Worm (Caenorhabditis elegans): Measurements from ENCODE around the gene gadr-3.

gadr-3 gene

DNA sequence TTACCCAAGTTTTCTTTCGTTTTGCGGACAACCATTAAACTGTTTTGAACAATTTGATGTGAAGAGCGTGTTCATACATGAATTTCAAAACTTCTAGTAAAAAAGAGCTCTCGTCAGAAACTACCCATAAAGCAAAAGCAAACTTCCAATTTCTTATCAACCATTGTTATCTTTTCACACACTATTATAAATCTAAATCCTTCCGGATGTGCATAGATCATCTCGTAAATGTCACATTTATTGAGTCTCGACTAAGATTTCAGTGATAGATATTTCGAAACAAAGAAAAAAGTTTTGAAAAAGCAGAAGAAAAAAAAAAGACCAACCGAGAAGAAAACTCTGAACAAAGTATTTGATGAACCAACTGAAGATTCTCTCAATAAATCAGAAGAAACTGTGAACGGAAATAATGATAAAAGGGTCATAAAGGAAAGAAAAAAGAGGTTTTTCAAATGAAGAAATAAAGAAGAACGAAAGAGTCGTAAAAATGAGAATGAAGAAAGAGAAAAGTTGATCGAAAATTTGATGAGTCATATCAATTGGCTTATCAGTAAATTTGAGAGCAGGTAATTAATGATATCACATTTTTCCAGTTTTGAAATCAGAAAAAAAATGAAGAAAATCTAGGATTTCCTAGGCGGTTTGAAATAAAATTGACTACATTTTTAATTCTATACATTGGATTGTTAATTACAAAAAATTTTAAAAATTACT, 4.8 kb upstream of the gadr-3 start:
- TF ChIP-seq fos-1 (tag; optimal IDR thresholded peaks at IDR 0.05) (peak; percentile 95), blmp-1 (tag; optimal IDR thresholded peaks at IDR 0.05; ENCODE audit: insufficient read depth) (no peak)

DNA sequence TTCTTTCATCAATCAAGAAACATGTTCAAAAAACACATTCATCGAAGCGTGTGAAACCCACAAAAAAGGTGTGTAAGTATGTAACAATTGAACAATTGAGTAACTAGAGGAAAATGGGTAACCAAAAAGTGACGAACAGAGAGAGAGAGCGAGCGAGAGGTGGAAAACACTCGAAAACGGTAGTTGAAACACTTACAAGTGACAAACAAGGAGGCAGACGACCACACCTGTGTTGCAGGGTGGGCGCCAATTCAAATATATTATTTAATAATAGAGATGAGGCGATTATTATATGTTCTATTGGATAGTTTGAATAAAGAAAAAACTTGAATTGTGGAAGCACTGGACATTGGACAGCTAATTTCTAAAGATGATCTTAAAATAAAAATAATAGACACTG, 3.6 kb upstream of the gadr-3 start:
- TF ChIP-seq nhr-10 (tag; optimal IDR thresholded peaks at IDR 0.05) (no peak), nhr-129 (tag; optimal IDR thresholded peaks at IDR 0.05) (peak; percentile 2), R02D3.7 (tag; optimal IDR thresholded peaks at IDR 0.05) (no peak), peb-1 (tag; optimal IDR thresholded peaks at IDR 0.05) (no peak)

- no peak for TF ChIP-seq gmeb-1 (tag; optimal IDR thresholded peaks at IDR 0.05)
- TF ChIP-seq ztf-11 (tag; optimal IDR thresholded peaks at IDR 0.05) = no peak
- peak; percentile 41 for TF ChIP-seq fos-1 (tag; optimal IDR thresholded peaks at IDR 0.05)
Observed at ce11 chrIII:6287195-6287594, 1.4 kb upstream of the gadr-3 start, which contains the start of gene F47D12.6. F47D12.6 (minus strand) TSS chrIII:6287295.

DNA sequence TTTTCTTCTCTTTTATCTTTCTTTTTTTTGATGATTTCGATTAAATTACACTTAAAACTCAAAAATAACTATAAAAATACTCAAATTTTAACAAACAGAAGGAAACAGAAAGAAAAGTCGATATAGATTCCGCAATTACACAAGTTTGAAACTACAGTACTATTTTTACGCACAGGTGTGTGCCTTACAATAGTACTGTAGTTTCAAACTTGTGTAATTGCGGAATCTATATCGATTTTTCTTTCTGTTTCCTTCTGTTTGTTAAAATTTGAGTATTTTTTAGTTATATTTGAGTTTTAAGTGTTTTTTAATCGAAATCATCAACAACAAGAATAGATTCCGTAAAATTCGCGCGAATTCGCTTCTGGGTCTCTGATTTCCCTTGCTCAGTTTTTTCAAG, 2.8 kb downstream of the gadr-3 start:
- TF ChIP-seq ama-1 (optimal IDR thresholded peaks at IDR 0.05) (no peak), aly-2 (tag; optimal IDR thresholded peaks at IDR 0.05) (no peak), crh-2 (tag; optimal IDR thresholded peaks at IDR 0.05) (no peak), unc-62 (GFP tag; optimal IDR thresholded peaks at IDR 0.05) (no peak), mbf-1 (tag; optimal IDR thresholded peaks at IDR 0.05) (no peak), fos-1 (tag; optimal IDR thresholded peaks at IDR 0.05) (no peak), nhr-12 (tag; optimal IDR thresholded peaks at IDR 0.05) (no peak), F13H6.1 (tag; optimal IDR thresholded peaks at IDR 0.05) (no peak), egl-27 (tag; optimal IDR thresholded peaks at IDR 0.05) (no peak), lin-11 (tag; optimal IDR thresholded peaks at IDR 0.05) (no peak), nhr-21 (tag; optimal IDR thresholded peaks at IDR 0.05) (no peak), ZK546.5 (tag; optimal IDR thresholded peaks at IDR 0.05) (no peak), sma-3 (GFP tag; optimal IDR thresholded peaks at IDR 0.05) (no peak), ceh-16 (tag; optimal IDR thresholded peaks at IDR 0.05) (no peak), elt-3 (tag; optimal IDR thresholded peaks at IDR 0.05) (no peak), nhr-25 (tag; optimal IDR thresholded peaks at IDR 0.05) (no peak), sma-9 (GFP tag; optimal IDR thresholded peaks at IDR 0.05) (no peak), sma-9 (tag; optimal IDR thresholded peaks at IDR 0.05) (no peak), ztf-11 (tag; optimal IDR thresholded peaks at IDR 0.05) (no peak), lin-39 (tag; optimal IDR thresholded peaks at IDR 0.05) (no peak), alr-1 (tag; optimal IDR thresholded peaks at IDR 0.05) (no peak)

DNA sequence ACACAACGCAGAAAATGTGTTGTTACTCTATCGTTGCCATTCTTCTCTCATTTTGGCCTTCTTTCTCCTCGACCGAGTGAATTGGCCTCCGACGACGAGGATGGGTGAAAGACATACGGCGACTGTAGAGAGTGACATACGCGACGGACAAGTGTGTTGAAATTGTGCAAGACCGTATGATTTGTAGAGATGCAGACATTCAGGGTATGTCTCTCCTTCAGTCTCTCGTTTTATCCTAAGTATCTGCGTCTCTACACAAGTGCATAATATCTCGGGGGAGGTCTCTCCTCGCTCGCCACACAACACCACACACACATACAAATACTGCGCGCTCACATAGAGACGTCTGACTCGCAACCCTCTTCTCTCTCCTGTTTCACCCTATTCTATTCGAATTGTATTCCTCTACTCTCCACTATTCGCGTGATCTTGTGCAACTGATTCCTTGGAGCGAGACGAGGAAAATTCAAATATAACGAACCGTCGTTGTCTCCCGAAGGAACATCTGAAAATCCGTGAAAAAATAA, 5.7 kb downstream of the gadr-3 start, which contains the start of gene hmg-1.2:
Gene hmg-1.2, plus strand, starts transcription at position 311 of the 527 bp plus-strand sequence.
- peak; percentile 43 for TF ChIP-seq mab-5 (tag; optimal IDR thresholded peaks at IDR 0.05)
- TF ChIP-seq blmp-1 (tag; optimal IDR thresholded peaks at IDR 0.05; ENCODE audit: insufficient read depth) = peak; percentile 76
- TF ChIP-seq nhr-11 (tag; optimal IDR thresholded peaks at IDR 0.05) = no peak
- TF ChIP-seq alr-1 (tag; optimal IDR thresholded peaks at IDR 0.05) = peak; percentile 35
- TF ChIP-seq ZK546.5 (tag; optimal IDR thresholded peaks at IDR 0.05) = peak; percentile 5
- peak; percentile 68 for TF ChIP-seq fos-1 (tag; optimal IDR thresholded peaks at IDR 0.05)
- TF ChIP-seq ama-1 (optimal IDR thresholded peaks at IDR 0.05) = no peak
- peak; percentile 64 for TF ChIP-seq ceh-16 (tag; optimal IDR thresholded peaks at IDR 0.05)
- TF ChIP-seq nhr-23 (tag; optimal IDR thresholded peaks at IDR 0.05) = no peak
- TF ChIP-seq elt-3 (tag; optimal IDR thresholded peaks at IDR 0.05) = no peak
- TF ChIP-seq unc-55 (GFP tag; optimal IDR thresholded peaks at IDR 0.05) = peak; percentile 82
- TF ChIP-seq crh-2 (tag; optimal IDR thresholded peaks at IDR 0.05) = peak; percentile 83
- TF ChIP-seq unc-39 (tag; optimal IDR thresholded peaks at IDR 0.05) = no peak
- TF ChIP-seq mbf-1 (tag; optimal IDR thresholded peaks at IDR 0.05) = no peak
- no peak for TF ChIP-seq elt-1 (tag; optimal IDR thresholded peaks at IDR 0.05)
- peak; percentile 74 for TF ChIP-seq sma-3 (GFP tag; optimal IDR thresholded peaks at IDR 0.05)
- peak; percentile 88 for TF ChIP-seq egl-27 (tag; optimal IDR thresholded peaks at IDR 0.05)
- peak; percentile 83 for TF ChIP-seq C34F6.9 (tag; optimal IDR thresholded peaks at IDR 0.05)
- TF ChIP-seq gmeb-1 (tag; optimal IDR thresholded peaks at IDR 0.05) = peak; percentile 60
- no peak for TF ChIP-seq lin-39 (tag; optimal IDR thresholded peaks at IDR 0.05)
- TF ChIP-seq nhr-21 (tag; optimal IDR thresholded peaks at IDR 0.05) = peak; percentile 89
- TF ChIP-seq nhr-25 (tag; optimal IDR thresholded peaks at IDR 0.05) = peak; percentile 83
- no peak for TF ChIP-seq ztf-1 (GFP tag; conservative IDR thresholded peaks at IDR 0.05)
- TF ChIP-seq ceh-82 (tag; optimal IDR thresholded peaks at IDR 0.05) = no peak
- TF ChIP-seq lin-11 (tag; optimal IDR thresholded peaks at IDR 0.05) = peak; percentile 43
- peak; percentile 44 for TF ChIP-seq unc-62 (GFP tag; optimal IDR thresholded peaks at IDR 0.05)
- TF ChIP-seq lin-13 (GFP tag; optimal IDR thresholded peaks at IDR 0.05) = peak; percentile 54
- TF ChIP-seq zag-1 (tag; optimal IDR thresholded peaks at IDR 0.05) = peak; percentile 52
- TF ChIP-seq ztf-11 (tag; optimal IDR thresholded peaks at IDR 0.05) = no peak
- TF ChIP-seq dmd-4 (tag; optimal IDR thresholded peaks at IDR 0.05) = peak; percentile 55
- TF ChIP-seq F13H6.1 (tag; optimal IDR thresholded peaks at IDR 0.05) = peak; percentile 95
- peak; percentile 73 for TF ChIP-seq ztf-4 (tag; optimal IDR thresholded peaks at IDR 0.05)
- TF ChIP-seq snpc-4 (tag; optimal IDR thresholded peaks at IDR 0.05) = peak; percentile 66
- peak; percentile 54 to 75 for TF ChIP-seq mdl-1 (tag; optimal IDR thresholded peaks at IDR 0.05)
- peak; percentile 92 for TF ChIP-seq sma-9 (GFP tag; optimal IDR thresholded peaks at IDR 0.05)
- TF ChIP-seq sma-9 (tag; optimal IDR thresholded peaks at IDR 0.05) = no peak

Measured in whole organism, L2 larva.